Worm (Caenorhabditis elegans) whole organism, L4 larva: ENCODE measurements around the gene mab-3.

ENCODE experiments used
- ceh-28 ChIP-seq: fragments of 150-350 bp; optimal IDR thresholded peaks from 2 replicates; lab custom pipeline; 2014; ENCODE audit warnings: missing biosample characterization, missing genetic modification reagents, missing genetic modification characterization
- ces-1 ChIP-seq: fragments of 150-350 bp; sonication (generic microtip); optimal IDR thresholded peaks from 4 replicates; lab custom pipeline; 2014; ENCODE audit warnings: missing biosample characterization, missing genetic modification reagents, missing genetic modification characterization
- dmd-6 ChIP-seq: fragments of 200-800 bp; sonication (Bioruptor generic); IDR thresholded peaks from 2 replicates; pipeline ENCODE4 v1.3.6; 2022; ENCODE audit warnings: missing genetic modification reagents, missing genetic modification characterization, missing compliant biosample characterization
- lin-13 ChIP-seq: fragments of 150-350 bp; optimal IDR thresholded peaks from 2 replicates; lab custom pipeline; 2014; ENCODE audit warnings: missing biosample characterization, missing genetic modification reagents, missing genetic modification characterization
- lir-3 ChIP-seq: sonication (generic microtip); optimal IDR thresholded peaks from 2 replicates; lab custom pipeline; 2016; ENCODE audit warnings: mild to moderate bottlenecking, missing genetic modification characterization, missing compliant biosample characterization
- nhr-25 ChIP-seq: sonication (generic microtip); optimal IDR thresholded peaks from 2 replicates; lab custom pipeline; 2017; ENCODE audit warnings: missing genetic modification characterization, mild to moderate bottlenecking, missing compliant biosample characterization, antibody characterized with exemption, moderate library complexity, borderline replicate concordance; ENCODE audit not compliant: insufficient read depth
- nhr-28 ChIP-seq: fragments of 150-350 bp; optimal IDR thresholded peaks from 2 replicates; lab custom pipeline; 2014; ENCODE audit warnings: missing biosample characterization, missing genetic modification characterization
- snpc-1.2 ChIP-seq: fragments of 200-800 bp; sonication (Bioruptor generic); IDR thresholded peaks from 2 replicates; pipeline ENCODE4 v1.3.6; 2022; ENCODE audit warnings: missing genetic modification reagents, missing genetic modification characterization, missing compliant biosample characterization

DNA sequence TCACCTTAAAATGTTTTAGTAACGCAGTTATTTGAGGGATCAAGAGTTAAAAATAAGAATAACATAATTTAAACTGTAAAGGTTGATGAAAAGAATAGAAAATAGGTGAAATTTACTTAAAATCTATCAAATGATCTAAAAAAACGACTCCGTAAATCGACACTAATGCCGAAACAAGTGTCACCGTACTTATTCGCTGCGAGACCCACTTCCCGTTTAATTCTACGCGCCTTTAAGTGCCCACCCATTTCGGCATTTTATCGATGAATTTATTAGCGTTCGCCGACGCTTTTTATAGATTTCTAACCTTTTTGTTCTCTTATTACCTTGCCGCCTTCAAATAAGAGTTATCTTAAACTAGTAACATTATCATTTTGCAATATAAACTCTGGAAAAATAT lies 14.1 kb downstream of the mab-3 start, which contains the start of the genes Y53C12B.1 and nos-3:
- no peak for TF ChIP-seq ceh-28 (tag; lab: Kevin White, UChicago)
- TF ChIP-seq nhr-25 (tag; lab: Kevin White, UChicago): peak; percentile 85
- peak; percentile 41 for TF ChIP-seq dmd-6 (GFP tag; lab: Robert Waterston, UW)
- no peak for TF ChIP-seq snpc-1.2 (GFP tag; lab: Robert Waterston, UW)
- peak; percentile 59 for TF ChIP-seq lin-13 (GFP tag; lab: Kevin White, UChicago)
- peak; percentile 55 for TF ChIP-seq nhr-28 (tag; lab: Kevin White, UChicago)
- no peak for TF ChIP-seq lir-3 (tag; lab: Kevin White, UChicago)
- TF ChIP-seq ces-1 (GFP tag; lab: Kevin White, UChicago): no peak
